Worm (Caenorhabditis elegans): ENCODE results near the gene C17H12.5.

Gene C17H12.5

DNA sequence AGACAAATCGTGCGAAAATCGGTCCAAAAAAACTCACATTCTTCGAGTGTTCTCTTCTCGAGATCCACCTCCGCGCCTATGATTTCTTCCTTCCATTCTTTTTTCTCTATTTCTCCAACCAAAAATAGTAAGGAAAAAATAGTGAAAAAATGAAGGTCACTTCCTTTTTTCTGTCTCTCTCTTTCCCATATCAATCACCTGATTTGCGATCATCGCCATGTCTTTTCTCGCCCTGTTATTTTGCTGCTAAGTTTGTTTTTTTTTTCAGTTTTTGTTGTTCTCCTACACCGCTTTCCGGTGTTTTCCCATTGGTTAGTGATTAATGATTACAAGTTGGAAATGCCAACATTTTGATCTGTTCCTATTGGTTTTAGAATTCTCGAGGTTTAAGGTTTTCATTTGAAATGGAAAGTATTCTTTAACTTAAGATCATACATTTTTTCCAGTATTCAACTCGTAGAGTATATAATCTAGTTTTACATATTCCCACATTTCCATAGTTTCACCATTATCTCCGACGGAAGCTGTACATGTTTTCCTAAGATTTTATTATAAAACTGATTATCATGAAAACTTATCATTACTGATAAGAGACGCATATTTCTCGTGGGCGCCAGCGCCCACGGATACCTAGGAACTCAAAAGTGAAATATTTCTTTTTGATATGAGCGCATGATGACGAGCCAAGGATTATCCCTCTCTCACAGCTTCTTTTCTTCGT lies 24.3 kb upstream of the C17H12.5 start:
- TF ChIP-seq elt-2 (tag; optimal IDR thresholded peaks at IDR 0.05) (peak; percentile 67), ceh-82 (tag; optimal IDR thresholded peaks at IDR 0.05) (no peak), xbp-1 (tag; optimal IDR thresholded peaks at IDR 0.05) (no peak), dsc-1 (tag; optimal IDR thresholded peaks at IDR 0.05) (peak; percentile 61), unc-30 (tag; optimal IDR thresholded peaks at IDR 0.05) (no peak), mep-1 (tag; optimal IDR thresholded peaks at IDR 0.05) (peak; percentile 25), lin-13 (GFP tag; optimal IDR thresholded peaks at IDR 0.05) (no peak), mef-2 (tag; optimal IDR thresholded peaks at IDR 0.05) (no peak), nhr-85 (tag) (peak; percentile 66), nhr-90 (tag; optimal IDR thresholded peaks at IDR 0.05; ENCODE audit: poor library complexity) (no peak), nhr-20 (tag; optimal IDR thresholded peaks at IDR 0.05) (peak; percentile 27), blmp-1 (tag; optimal IDR thresholded peaks at IDR 0.05) (peak; percentile 88), lin-14 (GFP tag; optimal IDR thresholded peaks at IDR 0.05) (peak; percentile 42), elt-3 (tag; optimal IDR thresholded peaks at IDR 0.05) (peak in 1 of 6 experiments; percentile 76), snu-23 (GFP tag; optimal IDR thresholded peaks at IDR 0.05) (peak; percentile 24), lin-35 (GFP tag; optimal IDR thresholded peaks at IDR 0.05) (peak in 1 of 2 experiments; percentile 39), sox-4 (tag; optimal IDR thresholded peaks at IDR 0.05) (no peak), C04F5.9 (tag; optimal IDR thresholded peaks at IDR 0.05) (no peak)

DNA sequence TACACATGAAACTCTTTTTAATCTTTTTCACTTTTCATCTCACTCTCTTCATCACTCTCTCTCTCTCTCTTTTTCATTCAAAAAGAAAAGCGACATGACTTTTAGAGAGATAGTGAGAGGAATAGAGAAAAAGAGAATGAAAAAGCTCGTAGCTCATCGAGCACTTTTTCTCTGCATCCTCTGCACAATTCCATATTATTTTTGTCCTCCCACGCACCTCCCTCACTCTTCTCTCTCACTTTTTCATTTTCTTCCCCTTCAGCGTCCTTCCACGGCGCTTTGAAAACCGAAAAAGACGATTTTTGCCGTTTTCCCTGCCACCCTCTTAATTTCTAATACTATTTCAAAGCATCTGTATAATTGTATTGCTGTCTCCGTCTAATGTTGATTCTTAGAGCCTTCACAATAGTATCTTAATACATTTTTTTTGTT lies 21.7 kb upstream of the C17H12.5 start:
- TF ChIP-seq elt-3 (tag; optimal IDR thresholded peaks at IDR 0.05) (no peak), nhr-84 (tag; optimal IDR thresholded peaks at IDR 0.05) (no peak), vab-15 (tag; optimal IDR thresholded peaks at IDR 0.05) (no peak), lin-39 (tag; optimal IDR thresholded peaks at IDR 0.05) (peak; percentile 61), ceh-82 (tag; optimal IDR thresholded peaks at IDR 0.05) (peak; percentile 67 to 78 (median 77)), fkh-4 (tag; optimal IDR thresholded peaks at IDR 0.05; ENCODE audit: borderline replicate concordance) (no peak), egl-13 (tag; optimal IDR thresholded peaks at IDR 0.05) (peak; percentile 90), hpl-2 (GFP tag; optimal IDR thresholded peaks at IDR 0.05) (no peak), F16B12.6 (tag; optimal IDR thresholded peaks at IDR 0.05) (no peak), grh-1 (GFP tag; IDR thresholded peaks at IDR 0.05) (no peak), nhr-20 (tag; optimal IDR thresholded peaks at IDR 0.05) (peak; percentile 88), isw-1 (GFP tag; IDR thresholded peaks at IDR 0.05) (peak; percentile 67), unc-130 (tag; optimal IDR thresholded peaks at IDR 0.05) (no peak), ceh-63 (GFP tag; optimal IDR thresholded peaks at IDR 0.05) (no peak), ets-5 (GFP tag; IDR thresholded peaks at IDR 0.05) (no peak), nhr-71 (tag; optimal IDR thresholded peaks at IDR 0.05) (peak; percentile 96), sup-37 (GFP tag; optimal IDR thresholded peaks at IDR 0.05) (peak; percentile 33), pqm-1 (tag; optimal IDR thresholded peaks at IDR 0.05) (peak; percentile 49), rnt-1 (tag; optimal IDR thresholded peaks at IDR 0.05) (peak; percentile 88), lin-14 (GFP tag; optimal IDR thresholded peaks at IDR 0.05) (peak; percentile 99), C34B4.2 (tag; optimal IDR thresholded peaks at IDR 0.05) (no peak), ceh-88 (GFP tag; IDR thresholded peaks at IDR 0.05) (peak; percentile 56; the same call in 1 of the 2 replicates), dpl-1 (GFP tag; optimal IDR thresholded peaks at IDR 0.05) (peak; percentile 36 to 52 (median 45)), unc-86 (tag; optimal IDR thresholded peaks at IDR 0.05) (peak; percentile 81), elt-2 (tag; optimal IDR thresholded peaks at IDR 0.05) (peak; percentile 92), nhr-77 (tag; optimal IDR thresholded peaks at IDR 0.05) (peak; percentile 75), dsc-1 (tag; optimal IDR thresholded peaks at IDR 0.05) (peak; percentile 83), sox-4 (tag; optimal IDR thresholded peaks at IDR 0.05) (peak; percentile 18), jun-1 (tag; optimal IDR thresholded peaks at IDR 0.05) (peak; percentile 79), fkh-10 (GFP tag; optimal IDR thresholded peaks at IDR 0.05) (peak; percentile 94), lir-3 (tag; optimal IDR thresholded peaks at IDR 0.05; ENCODE audit: poor library complexity) (peak; percentile 70), tbx-2 (tag; optimal IDR thresholded peaks at IDR 0.05) (peak; percentile 91), skn-1 (tag; optimal IDR thresholded peaks at IDR 0.05) (peak; percentile 60), lin-13 (GFP tag; optimal IDR thresholded peaks at IDR 0.05) (peak; percentile 58), pag-3 (tag; optimal IDR thresholded peaks at IDR 0.05; ENCODE audit: borderline replicate concordance, insufficient read depth) (no peak), alr-1 (tag; optimal IDR thresholded peaks at IDR 0.05; ENCODE audit: borderline replicate concordance) (no peak), zip-4 (GFP tag; optimal IDR thresholded peaks at IDR 0.05) (no peak), tlp-1 (tag; optimal IDR thresholded peaks at IDR 0.05) (no peak), lin-35 (GFP tag; optimal IDR thresholded peaks at IDR 0.05) (peak; percentile 58 to 73), unc-30 (tag; optimal IDR thresholded peaks at IDR 0.05) (no peak)
